Worm (Caenorhabditis elegans): ENCODE measurements around the gene M106.7.

ce11 chrII:10838550-10838949, 18.4 kb downstream of the M106.7 start:
- TF ChIP-seq fkh-10 (GFP tag; optimal IDR thresholded peaks at IDR 0.05), result no peak
- TF ChIP-seq lin-15B (tag; optimal IDR thresholded peaks at IDR 0.05), result no peak
- TF ChIP-seq swsn-7 (tag; optimal IDR thresholded peaks at IDR 0.05), result no peak
- TF ChIP-seq nhr-20 (tag; optimal IDR thresholded peaks at IDR 0.05), result no peak
- no peak for TF ChIP-seq nhr-237 (tag; optimal IDR thresholded peaks at IDR 0.05)
- no peak for TF ChIP-seq lin-13 (GFP tag; optimal IDR thresholded peaks at IDR 0.05)
- TF ChIP-seq C16A3.4 (tag; optimal IDR thresholded peaks at IDR 0.05), result no peak
- TF ChIP-seq ztf-11 (tag; optimal IDR thresholded peaks at IDR 0.05), result no peak
- no peak for TF ChIP-seq unc-62 (GFP tag; optimal IDR thresholded peaks at IDR 0.05)
- TF ChIP-seq lin-39 (tag; optimal IDR thresholded peaks at IDR 0.05), result no peak
- TF ChIP-seq snpc-4 (tag; optimal IDR thresholded peaks at IDR 0.05), result no peak
- TF ChIP-seq ceh-82 (tag; optimal IDR thresholded peaks at IDR 0.05), result no peak
- TF ChIP-seq pqm-1 (tag; optimal IDR thresholded peaks at IDR 0.05), result no peak
